Worm (Caenorhabditis elegans) whole organism, young adult: ENCODE data around the gene try-3.
A peak's percentile ranks its signal among the peaks of the same experiment; 100 is the strongest.

ENCODE experiments used
- B0019.2 ChIP-seq: fragments of 200-800 bp; sonication (Bioruptor generic); conservative IDR thresholded peaks from 2 replicates; pipeline ENCODE4 v1.3.6; 2022; ENCODE audit warnings: missing genetic modification reagents, missing genetic modification characterization, missing compliant biosample characterization
- B0336.3 ChIP-seq: fragments of 200-800 bp; sonication (Bioruptor generic); IDR thresholded peaks from 2 replicates; pipeline ENCODE4 v1.3.6; 2022; ENCODE audit warnings: missing genetic modification characterization, missing compliant biosample characterization
- C06A6.2 ChIP-seq: fragments of 200-800 bp; sonication (Bioruptor generic); conservative IDR thresholded peaks from 2 replicates; pipeline ENCODE4 v1.3.6; 2022; ENCODE audit warnings: missing genetic modification characterization, missing compliant biosample characterization
- F57C9.4 ChIP-seq: sonication (generic microtip); optimal IDR thresholded peaks from 2 replicates; lab custom pipeline; 2017; ENCODE audit warnings: mild to moderate bottlenecking, missing genetic modification characterization, missing compliant biosample characterization
- Y95B8A.8 ChIP-seq: fragments of 200-800 bp; sonication (Bioruptor generic); IDR thresholded peaks from 2 replicates; pipeline ENCODE4 v1.3.6; 2022; ENCODE audit warnings: missing genetic modification reagents, missing genetic modification characterization, missing compliant biosample characterization
- akir-1 ChIP-seq: fragments of 200-800 bp; sonication (Bioruptor generic); optimal IDR thresholded peaks from 2 replicates; lab custom pipeline; 2018; ENCODE audit warnings: mild to moderate bottlenecking, missing genetic modification characterization, moderate library complexity, missing compliant biosample characterization
- aptf-2 ChIP-seq: fragments of 200-800 bp; sonication (Bioruptor generic); conservative IDR thresholded peaks from 2 replicates; pipeline ENCODE4 v1.3.6; 2022; ENCODE audit warnings: missing genetic modification reagents, missing genetic modification characterization, missing compliant biosample characterization
- atf-7 ChIP-seq: sonication (generic microtip); optimal IDR thresholded peaks from 2 replicates; lab custom pipeline; 2017; ENCODE audit warnings: mild to moderate bottlenecking, missing genetic modification characterization, missing compliant biosample characterization
- athp-1 ChIP-seq: sonication (generic microtip); optimal IDR thresholded peaks from 2 replicates; lab custom pipeline; 2017; ENCODE audit warnings: mild to moderate bottlenecking, missing genetic modification characterization, missing compliant biosample characterization
- attf-5 ChIP-seq: fragments of 200-800 bp; sonication (Bioruptor generic); optimal IDR thresholded peaks from 2 replicates; lab custom pipeline; 2018; ENCODE audit warnings: mild to moderate bottlenecking, missing genetic modification characterization, missing compliant biosample characterization
- bed-2 ChIP-seq: fragments of 200-800 bp; sonication (Bioruptor generic); IDR thresholded peaks from 2 replicates; pipeline ENCODE4 v1.3.6; 2022; ENCODE audit warnings: missing genetic modification reagents, missing genetic modification characterization, missing compliant biosample characterization
- cebp-1 ChIP-seq, 2 experiments: fragments of 200-800 bp in 1 of 2; sonication (Bioruptor generic) in 1 of 2; sonication (generic microtip) in 1 of 2; IDR thresholded peaks in 1 of 2; optimal IDR thresholded peaks in 1 of 2; 2 replicates each; pipeline versions ENCODE4 v1.3.6 to Lab custom; 2017 to 2022; ENCODE audit warnings: missing compliant biosample characterization in 2 of 2, missing genetic modification characterization in 2 of 2, mild to moderate bottlenecking in 1 of 2, missing genetic modification reagents in 1 of 2, moderate library complexity in 1 of 2
- ceh-27 ChIP-seq: fragments of 200-800 bp; sonication (Bioruptor generic); optimal IDR thresholded peaks from 2 replicates; lab custom pipeline; 2018; ENCODE audit warnings: mild to moderate bottlenecking, missing genetic modification characterization, moderate library complexity, missing compliant biosample characterization
- ceh-58 ChIP-seq: fragments of 200-800 bp; sonication (Bioruptor generic); IDR thresholded peaks from 2 replicates; pipeline ENCODE4 v1.3.6; 2022; ENCODE audit warnings: missing genetic modification characterization, missing compliant biosample characterization
- ceh-79 ChIP-seq: sonication (generic microtip); optimal IDR thresholded peaks from 2 replicates; lab custom pipeline; 2017; ENCODE audit warnings: mild to moderate bottlenecking, missing genetic modification characterization, missing compliant biosample characterization
- die-1 ChIP-seq: sonication (generic microtip); optimal IDR thresholded peaks from 2 replicates; lab custom pipeline; 2016; ENCODE audit warnings: missing genotype, mild to moderate bottlenecking, missing genetic modification characterization, missing compliant biosample characterization
- dpl-1 ChIP-seq: fragments of 150-350 bp; optimal IDR thresholded peaks from 2 replicates; lab custom pipeline; 2014; ENCODE audit warnings: missing biosample characterization, missing genetic modification reagents, missing genetic modification characterization
- egl-44 ChIP-seq: fragments of 200-800 bp; sonication (Bioruptor generic); IDR thresholded peaks from 2 replicates; pipeline ENCODE4 v1.3.6; 2022; ENCODE audit warnings: missing genetic modification reagents, missing genetic modification characterization, missing compliant biosample characterization
- ekl-4 ChIP-seq: fragments of 200-800 bp; sonication (Bioruptor generic); IDR thresholded peaks from 2 replicates; pipeline ENCODE4 v1.3.6; 2022; ENCODE audit warnings: missing genetic modification reagents, missing genetic modification characterization, missing compliant biosample characterization
- gei-17 ChIP-seq: fragments of 200-800 bp; sonication (Bioruptor generic); optimal IDR thresholded peaks from 2 replicates; lab custom pipeline; 2018; ENCODE audit warnings: mild to moderate bottlenecking, missing genetic modification characterization, missing compliant biosample characterization
- hlh-12 ChIP-seq: sonication (generic microtip); optimal IDR thresholded peaks from 2 replicates; lab custom pipeline; 2016; ENCODE audit warnings: missing genetic modification characterization, missing compliant biosample characterization
- hsf-1 ChIP-seq: fragments of 200-800 bp; sonication (Bioruptor generic); IDR thresholded peaks from 2 replicates; pipeline ENCODE4 v1.3.6; 2022; ENCODE audit warnings: missing genetic modification reagents, missing genetic modification characterization, missing compliant biosample characterization
- lin-35 ChIP-seq, 3 experiments: fragments of 150-350 bp in 2 of 3; sonication (generic microtip) in 1 of 3; optimal IDR thresholded peaks; 2 replicates each; lab custom pipeline; 2014 to 2018; ENCODE audit warnings: missing biosample characterization in 3 of 3, missing genetic modification characterization in 3 of 3, missing genetic modification reagents in 3 of 3
- lin-40 ChIP-seq: sonication (generic microtip); optimal IDR thresholded peaks from 2 replicates; lab custom pipeline; 2016; ENCODE audit warnings: missing genetic modification characterization, mild to moderate bottlenecking, missing compliant biosample characterization, missing genotype, missing genetic modification reagents
- madf-10 ChIP-seq: sonication (generic microtip); optimal IDR thresholded peaks from 2 replicates; lab custom pipeline; 2016; ENCODE audit warnings: mild to moderate bottlenecking, missing genetic modification characterization, missing compliant biosample characterization
- madf-3 ChIP-seq: fragments of 200-800 bp; sonication (Bioruptor generic); IDR thresholded peaks from 2 replicates; pipeline ENCODE4 v1.3.6; 2022; ENCODE audit warnings: missing genetic modification reagents, missing genetic modification characterization, missing compliant biosample characterization
- madf-6 ChIP-seq: fragments of 200-800 bp; sonication (Bioruptor generic); IDR thresholded peaks from 2 replicates; pipeline ENCODE4 v1.3.6; 2022; ENCODE audit warnings: missing genetic modification reagents, missing genetic modification characterization, missing compliant biosample characterization
- mes-4 ChIP-seq: sonication (generic microtip); optimal IDR thresholded peaks from 2 replicates; lab custom pipeline; 2016; ENCODE audit warnings: missing genotype, missing genetic modification characterization, missing compliant biosample characterization
- mxl-1 ChIP-seq: sonication (generic microtip); optimal IDR thresholded peaks from 2 replicates; lab custom pipeline; 2016; ENCODE audit warnings: missing genetic modification characterization, missing compliant biosample characterization
- nfya-1 ChIP-seq: sonication (generic microtip); optimal IDR thresholded peaks from 2 replicates; lab custom pipeline; 2017; ENCODE audit warnings: antibody characterized with exemption, missing compliant biosample characterization, missing genetic modification characterization, borderline replicate concordance; ENCODE audit not compliant: insufficient read depth
- nfyb-1 ChIP-seq: fragments of 200-800 bp; sonication (Bioruptor generic); IDR thresholded peaks from 2 replicates; pipeline ENCODE4 v1.3.6; 2022; ENCODE audit warnings: missing genetic modification reagents, missing genetic modification characterization, missing compliant biosample characterization
- nhr-120 ChIP-seq: fragments of 200-800 bp; sonication (Bioruptor generic); IDR thresholded peaks from 2 replicates; pipeline ENCODE4 v1.3.6; 2022; ENCODE audit warnings: missing genetic modification characterization, missing compliant biosample characterization
- nhr-179 ChIP-seq: sonication (generic microtip); optimal IDR thresholded peaks from 2 replicates; lab custom pipeline; 2016; ENCODE audit warnings: mild to moderate bottlenecking, missing genetic modification characterization, missing compliant biosample characterization
- nhr-80 ChIP-seq: sonication (generic microtip); optimal IDR thresholded peaks from 2 replicates; lab custom pipeline; 2016; ENCODE audit warnings: missing genetic modification characterization, missing compliant biosample characterization
- nhr-90 ChIP-seq: sonication (generic microtip); optimal IDR thresholded peaks from 2 replicates; lab custom pipeline; 2016; ENCODE audit warnings: missing genotype, mild to moderate bottlenecking, missing genetic modification characterization, missing compliant biosample characterization
- pha-4 ChIP-seq: fragments of 150-350 bp; sonication (generic microtip); optimal IDR thresholded peaks from 2 replicates; lab custom pipeline; 2014; ENCODE audit warnings: missing biosample characterization, missing genetic modification reagents, missing genetic modification characterization
- repo-1 ChIP-seq: sonication (generic microtip); optimal IDR thresholded peaks from 2 replicates; lab custom pipeline; 2017; ENCODE audit warnings: mild to moderate bottlenecking, missing genetic modification characterization, missing compliant biosample characterization
- sea-2 ChIP-seq: fragments of 200-800 bp; sonication (Bioruptor generic); IDR thresholded peaks from 2 replicates; pipeline ENCODE4 v1.3.6; 2022; ENCODE audit warnings: missing genetic modification characterization, missing compliant biosample characterization
- snpc-4 ChIP-seq, 5 experiments: fragments of 150-350 bp in 1 of 5; sonication (generic microtip) in 4 of 5; optimal IDR thresholded peaks; 2 replicates each; lab custom pipeline; 2014 to 2018; ENCODE audit warnings: missing genetic modification characterization in 5 of 5, missing biosample characterization in 3 of 5, antibody characterized with exemption in 2 of 5, mild to moderate bottlenecking in 2 of 5, missing compliant biosample characterization in 2 of 5, missing genotype in 2 of 5, moderate library complexity in 2 of 5, missing genetic modification reagents in 1 of 5
- sptf-2 ChIP-seq: fragments of 200-800 bp; sonication (Bioruptor generic); optimal IDR thresholded peaks from 2 replicates; lab custom pipeline; 2018; ENCODE audit warnings: mild to moderate bottlenecking, missing genetic modification characterization, missing compliant biosample characterization
- tbp1 ChIP-seq: fragments of 200-800 bp; sonication (Bioruptor generic); optimal IDR thresholded peaks from 2 replicates; lab custom pipeline; 2018; ENCODE audit warnings: mild to moderate bottlenecking, missing genetic modification characterization, missing compliant biosample characterization
- zim-3 ChIP-seq: sonication (generic microtip); optimal IDR thresholded peaks from 2 replicates; lab custom pipeline; 2017; ENCODE audit warnings: mild to moderate bottlenecking, missing genetic modification characterization, moderate library complexity, missing compliant biosample characterization
- ztf-22 ChIP-seq: fragments of 200-800 bp; sonication (Bioruptor generic); optimal IDR thresholded peaks from 2 replicates; lab custom pipeline; 2018; ENCODE audit warnings: mild to moderate bottlenecking, missing genetic modification characterization, moderate library complexity, missing compliant biosample characterization
- ztf-3 ChIP-seq: fragments of 200-800 bp; sonication (Bioruptor generic); optimal IDR thresholded peaks from 2 replicates; lab custom pipeline; 2018; ENCODE audit warnings: mild to moderate bottlenecking, missing genetic modification characterization, missing compliant biosample characterization

Gene try-3

ce11 chrIV:6552036-6552435 lies 4.9 kb upstream of the try-3 start (continued):
- TF ChIP-seq madf-3 (GFP tag; lab: Robert Waterston, UW): no peak
- TF ChIP-seq mes-4 (tag; lab: Kevin White, UChicago): no peak
- 0 out of 2 replicates have a peak, but pooled peaks have one; percentile 7 for TF ChIP-seq nfyb-1
- no peak for TF ChIP-seq cebp-1 (GFP tag; IDR thresholded peaks at IDR 0.05; lab: Robert Waterston, UW)
- peak; percentile 27 for TF ChIP-seq cebp-1 (tag; optimal IDR thresholded peaks at IDR 0.05; lab: Kevin White, UChicago)
- no peak for TF ChIP-seq F57C9.4 (tag; lab: Kevin White, UChicago)
- no peak for TF ChIP-seq hlh-12
- TF ChIP-seq ztf-22 (GFP tag; lab: Kevin White, UChicago): peak; percentile 6
- TF ChIP-seq sptf-2: no peak
- TF ChIP-seq sea-2 (GFP tag; lab: Robert Waterston, UW): no peak
- no peak for TF ChIP-seq lin-35 (GFP tag; optimal IDR thresholded peaks at IDR 0.05; lab: Kevin White, UChicago)
- no peak for TF ChIP-seq athp-1
- no peak for TF ChIP-seq nhr-120 (GFP tag; lab: Robert Waterston, UW)
- 0 out of 2 replicates have a peak, but pooled peaks have one; percentile 29 for TF ChIP-seq madf-6 (GFP tag; lab: Robert Waterston, UW)
- TF ChIP-seq ceh-79 (tag; lab: Kevin White, UChicago): no peak
- no peak for TF ChIP-seq ceh-27 (GFP tag; lab: Kevin White, UChicago)
- no peak for TF ChIP-seq nhr-179 (tag; lab: Kevin White, UChicago)
- TF ChIP-seq lin-40 (tag; lab: Kevin White, UChicago): no peak
- no peak for TF ChIP-seq snpc-4 (GFP tag; optimal IDR thresholded peaks at IDR 0.05; lab: Kevin White, UChicago)
- TF ChIP-seq snpc-4 (tag; optimal IDR thresholded peaks at IDR 0.05; lab: Kevin White, UChicago): peak in 1 of 4 experiments; percentile 9
- peak; percentile 56 for TF ChIP-seq repo-1
- TF ChIP-seq egl-44 (GFP tag; lab: Robert Waterston, UW): no peak
- TF ChIP-seq Y95B8A.8 (GFP tag; lab: Robert Waterston, UW): 0 out of 2 replicates have a peak, but pooled peaks have one; percentile 22
- TF ChIP-seq aptf-2 (GFP tag; lab: Robert Waterston, UW): no peak

ce11 chrIV:6554865-6555264 lies 2.1 kb upstream of the try-3 start:
- TF ChIP-seq mxl-1 (tag; lab: Kevin White, UChicago) (no peak), tbp1 (peak; percentile 25), gei-17 (GFP tag; lab: Kevin White, UChicago) (no peak), lin-35 (GFP tag; optimal IDR thresholded peaks at IDR 0.05; lab: Kevin White, UChicago) (no peak), die-1 (tag; lab: Kevin White, UChicago) (no peak), snpc-4 (GFP tag; optimal IDR thresholded peaks at IDR 0.05; lab: Kevin White, UChicago) (no peak), snpc-4 (tag; optimal IDR thresholded peaks at IDR 0.05; lab: Kevin White, UChicago) (no peak), ztf-3 (GFP tag; lab: Kevin White, UChicago) (no peak), B0019.2 (GFP tag; lab: Robert Waterston, UW) (no peak), dpl-1 (no peak), ekl-4 (GFP tag; lab: Robert Waterston, UW) (0 out of 2 replicates have a peak, but pooled peaks have one; percentile 29), hsf-1 (GFP tag; lab: Robert Waterston, UW) (no peak), hlh-12 (no peak), Y95B8A.8 (GFP tag; lab: Robert Waterston, UW) (0 out of 2 replicates have a peak, but pooled peaks have one; percentile 46), ceh-58 (GFP tag; lab: Robert Waterston, UW) (no peak), attf-5 (GFP tag; lab: Kevin White, UChicago) (peak; percentile 1), bed-2 (GFP tag; lab: Robert Waterston, UW) (no peak), nhr-80 (tag; lab: Kevin White, UChicago) (peak; percentile 96), C06A6.2 (GFP tag; lab: Robert Waterston, UW) (no peak), madf-3 (GFP tag; lab: Robert Waterston, UW) (no peak), atf-7 (tag; lab: Kevin White, UChicago) (peak; percentile 28), zim-3 (tag; lab: Kevin White, UChicago) (no peak), nfya-1 (tag; lab: Kevin White, UChicago) (no peak), pha-4 (tag; lab: Kevin White, UChicago) (peak; percentile 12), nhr-90 (tag; lab: Kevin White, UChicago) (no peak), B0336.3 (GFP tag; lab: Robert Waterston, UW) (peak; percentile 61; the same call in 1 of the 2 replicates), akir-1 (GFP tag; lab: Kevin White, UChicago) (no peak), madf-10 (peak; percentile 44), cebp-1 (GFP tag; IDR thresholded peaks at IDR 0.05; lab: Robert Waterston, UW) (no peak), cebp-1 (tag; optimal IDR thresholded peaks at IDR 0.05; lab: Kevin White, UChicago) (peak; percentile 31)
